Fruit fly (Drosophila melanogaster) whole organism, prepupa: ENCODE data around the gene Grip.

Experiments used
- CG10669 ChIP-seq: fragments of 200-800 bp; sonication (Bioruptor generic); optimal IDR thresholded peaks from 3 replicates; lab custom pipeline; 2018; ENCODE audit warnings: missing biosample characterization, mild to moderate bottlenecking, missing genetic modification characterization, moderate library complexity
- CG11294 ChIP-seq: fragments of 200-800 bp; sonication (Bioruptor generic); IDR thresholded peaks from 2 replicates; pipeline ENCODE4 v1.3.6; 2022; ENCODE audit warnings: missing biosample characterization, missing genetic modification characterization
- CG11762 ChIP-seq: fragments of 200-800 bp; sonication (Bioruptor generic); optimal IDR thresholded peaks from 3 replicates; lab custom pipeline; 2016; ENCODE audit warnings: missing biosample characterization, missing genetic modification characterization; ENCODE audit not compliant: insufficient read depth
- CG11902 ChIP-seq: fragments of 200-800 bp; sonication (Bioruptor generic); optimal IDR thresholded peaks from 3 replicates; lab custom pipeline; 2016; ENCODE audit warnings: missing biosample characterization, missing genetic modification characterization
- CG16779 ChIP-seq: fragments of 200-800 bp; sonication (Bioruptor generic); optimal IDR thresholded peaks from 3 replicates; lab custom pipeline; 2017; ENCODE audit warnings: missing biosample characterization, mild to moderate bottlenecking, missing genetic modification characterization
- CG3032 ChIP-seq: fragments of 200-800 bp; optimal IDR thresholded peaks from 2 replicates; lab custom pipeline; 2019; ENCODE audit warnings: missing biosample characterization, mild to moderate bottlenecking, missing genetic modification characterization, moderate library complexity
- CG32006 ChIP-seq: fragments of 200-800 bp; sonication (Bioruptor generic); optimal IDR thresholded peaks from 3 replicates; lab custom pipeline; 2017; ENCODE audit warnings: missing biosample characterization, mild to moderate bottlenecking, missing genetic modification characterization
- CG34406 ChIP-seq: fragments of 200-800 bp; sonication (Bioruptor generic); optimal IDR thresholded peaks from 3 replicates; lab custom pipeline; 2016; ENCODE audit warnings: missing biosample characterization, missing genetic modification characterization
- CG4318 ChIP-seq: fragments of 200-800 bp; sonication (Bioruptor generic); optimal IDR thresholded peaks from 3 replicates; lab custom pipeline; 2017; ENCODE audit warnings: missing biosample characterization, mild to moderate bottlenecking, missing genetic modification characterization
- CG6163 ChIP-seq: fragments of 200-800 bp; sonication (Bioruptor generic); IDR thresholded peaks from 3 replicates; pipeline ENCODE4 v1.3.6; 2022; ENCODE audit warnings: missing biosample characterization, missing genetic modification characterization
- CG6276 ChIP-seq: fragments of 200-800 bp; sonication (Bioruptor generic); optimal IDR thresholded peaks from 2 replicates; lab custom pipeline; 2017; ENCODE audit warnings: missing biosample characterization, mild to moderate bottlenecking, missing genetic modification characterization
- CG6792 ChIP-seq: fragments of 200-800 bp; sonication (Bioruptor generic); optimal IDR thresholded peaks from 3 replicates; lab custom pipeline; 2016; ENCODE audit warnings: missing biosample characterization, missing genetic modification characterization
- CG6854 ChIP-seq: fragments of 200-800 bp; sonication (Bioruptor generic); optimal IDR thresholded peaks from 2 replicates; lab custom pipeline; 2017; ENCODE audit warnings: missing biosample characterization, mild to moderate bottlenecking, missing genetic modification characterization
- CG7368 ChIP-seq: fragments of 200-800 bp; sonication (Bioruptor generic); optimal IDR thresholded peaks from 3 replicates; lab custom pipeline; 2016; ENCODE audit warnings: missing biosample characterization, missing genetic modification characterization
- CG8119 ChIP-seq: fragments of 200-800 bp; sonication (Bioruptor generic); IDR thresholded peaks from 3 replicates; pipeline ENCODE4 v1.3.6; 2022; ENCODE audit warnings: missing biosample characterization, missing genetic modification characterization
- CG8319 ChIP-seq: fragments of 200-800 bp; sonication (Bioruptor generic); optimal IDR thresholded peaks from 3 replicates; lab custom pipeline; 2016; ENCODE audit warnings: missing biosample characterization, missing genetic modification characterization
- CG8632 ChIP-seq: fragments of 200-800 bp; sonication (Bioruptor generic); optimal IDR thresholded peaks from 3 replicates; lab custom pipeline; 2016; ENCODE audit warnings: missing biosample characterization, missing genetic modification characterization
- CG9139 ChIP-seq: fragments of 200-800 bp; sonication (Bioruptor generic); optimal IDR thresholded peaks from 3 replicates; lab custom pipeline; 2017; ENCODE audit warnings: missing biosample characterization, mild to moderate bottlenecking, missing genetic modification characterization
- Eip75B ChIP-seq: fragments of 200-800 bp; sonication (Bioruptor generic); optimal IDR thresholded peaks from 3 replicates; lab custom pipeline; 2016; ENCODE audit warnings: missing biosample characterization, missing genetic modification characterization
- Eip78C ChIP-seq: fragments of 200-800 bp; sonication (Bioruptor generic); peaks from one replicate; lab custom pipeline; 2016; ENCODE audit warnings: missing biosample characterization, missing genetic modification characterization
- Ets21C ChIP-seq: fragments of 200-800 bp; sonication (Bioruptor generic); optimal IDR thresholded peaks from 3 replicates; lab custom pipeline; 2016; ENCODE audit warnings: missing biosample characterization, missing genetic modification characterization
- Gug ChIP-seq: fragments of 200-800 bp; sonication (Bioruptor generic); IDR thresholded peaks from 2 replicates; pipeline ENCODE4 v1.3.6; 2022; ENCODE audit warnings: missing biosample characterization, missing genetic modification characterization
- Hr39 ChIP-seq: fragments of 200-800 bp; sonication (Bioruptor generic); optimal IDR thresholded peaks from 2 replicates; lab custom pipeline; 2016; ENCODE audit warnings: missing biosample characterization, missing genetic modification characterization
- Hr4 ChIP-seq: fragments of 200-800 bp; sonication (Bioruptor generic); optimal IDR thresholded peaks from 3 replicates; lab custom pipeline; 2016; ENCODE audit warnings: missing biosample characterization, missing genetic modification characterization
- OdsH ChIP-seq: fragments of 200-800 bp; sonication (Bioruptor generic); optimal IDR thresholded peaks from 3 replicates; lab custom pipeline; 2016; ENCODE audit warnings: missing biosample characterization, missing genetic modification characterization
- Smox ChIP-seq: fragments of 200-800 bp; sonication (Bioruptor generic); optimal IDR thresholded peaks from 3 replicates; lab custom pipeline; 2016; ENCODE audit warnings: missing biosample characterization, missing genetic modification characterization
- Sox102F ChIP-seq: fragments of 200-800 bp; sonication (Bioruptor generic); optimal IDR thresholded peaks from 2 replicates; lab custom pipeline; 2016; ENCODE audit warnings: missing biosample characterization, mild to moderate bottlenecking, missing genetic modification characterization
- Sox14 ChIP-seq: fragments of 200-800 bp; sonication (Bioruptor generic); optimal IDR thresholded peaks from 3 replicates; lab custom pipeline; 2016; ENCODE audit warnings: missing biosample characterization, missing genetic modification characterization
- achi ChIP-seq: fragments of 200-800 bp; sonication (Bioruptor generic); optimal IDR thresholded peaks from 3 replicates; lab custom pipeline; 2016; ENCODE audit warnings: missing biosample characterization, missing genetic modification characterization
- acj6 ChIP-seq: fragments of 200-800 bp; sonication (Bioruptor generic); optimal IDR thresholded peaks from 3 replicates; lab custom pipeline; 2016; ENCODE audit warnings: missing biosample characterization, missing genetic modification characterization
- dac ChIP-seq: fragments of 200-800 bp; sonication (Bioruptor generic); optimal IDR thresholded peaks from 2 replicates; lab custom pipeline; 2017; ENCODE audit warnings: missing biosample characterization, mild to moderate bottlenecking, missing genetic modification characterization
- dsx ChIP-seq: fragments of 200-800 bp; optimal IDR thresholded peaks from 3 replicates; lab custom pipeline; 2019; ENCODE audit warnings: missing biosample characterization, mild to moderate bottlenecking, missing genetic modification characterization, moderate library complexity; ENCODE audit not compliant: poor library complexity, severe bottlenecking
- eg ChIP-seq: fragments of 200-800 bp; sonication (Bioruptor generic); IDR thresholded peaks from 3 replicates; pipeline ENCODE4 v1.3.6; 2022; ENCODE audit warnings: missing biosample characterization, missing genetic modification characterization
- esn ChIP-seq: fragments of 200-800 bp; sonication (Bioruptor generic); optimal IDR thresholded peaks from 2 replicates; lab custom pipeline; 2016; ENCODE audit warnings: missing biosample characterization, mild to moderate bottlenecking, missing genetic modification characterization, moderate library complexity
- fd59A ChIP-seq: fragments of 200-800 bp; sonication (Bioruptor generic); optimal IDR thresholded peaks from 2 replicates; lab custom pipeline; 2017; ENCODE audit warnings: missing biosample characterization, mild to moderate bottlenecking, missing genetic modification characterization, missing genetic modification reagents
- fd85E ChIP-seq: fragments of 200-800 bp; sonication (Bioruptor generic); optimal IDR thresholded peaks from 3 replicates; lab custom pipeline; 2016; ENCODE audit warnings: missing biosample characterization, missing genetic modification characterization
- fkh ChIP-seq: fragments of 200-800 bp; sonication (Bioruptor generic); optimal IDR thresholded peaks from 3 replicates; lab custom pipeline; 2017; ENCODE audit warnings: missing biosample characterization, mild to moderate bottlenecking, missing genetic modification characterization, moderate library complexity
- net ChIP-seq: fragments of 200-800 bp; sonication (Bioruptor generic); optimal IDR thresholded peaks from 3 replicates; lab custom pipeline; 2016; ENCODE audit warnings: missing biosample characterization, missing genetic modification characterization
- pdm3 ChIP-seq: fragments of 200-800 bp; sonication (Bioruptor generic); optimal IDR thresholded peaks from 3 replicates; lab custom pipeline; 2016; ENCODE audit warnings: missing biosample characterization, missing genetic modification characterization
- salr ChIP-seq, 2 experiments: fragments of 200-800 bp; sonication (Bioruptor generic); optimal IDR thresholded peaks; 3 replicates each; lab custom pipeline; 2016 to 2018; ENCODE audit warnings: missing biosample characterization in 2 of 2, missing genetic modification characterization in 2 of 2, mild to moderate bottlenecking in 1 of 2
- spab ChIP-seq: fragments of 200-800 bp; sonication (Bioruptor generic); optimal IDR thresholded peaks from 2 replicates; lab custom pipeline; 2017; ENCODE audit warnings: missing biosample characterization, mild to moderate bottlenecking, missing genetic modification characterization, missing genetic modification reagents
- ss ChIP-seq, 2 experiments: fragments of 200-800 bp; sonication (Bioruptor generic); optimal IDR thresholded peaks; 2 replicates in 1 of 2; 3 replicates in 1 of 2; lab custom pipeline; 2017 to 2018; ENCODE audit warnings: mild to moderate bottlenecking in 2 of 2, missing biosample characterization in 2 of 2, missing genetic modification characterization in 2 of 2, moderate library complexity in 1 of 2
- svp ChIP-seq: fragments of 200-800 bp; sonication (Bioruptor generic); peaks from one replicate; lab custom pipeline; 2016; ENCODE audit warnings: missing biosample characterization, missing genetic modification characterization
- topi ChIP-seq: fragments of 200-800 bp; sonication (Bioruptor generic); optimal IDR thresholded peaks from 3 replicates; lab custom pipeline; 2016; ENCODE audit warnings: missing biosample characterization, missing genetic modification characterization
- vri ChIP-seq: fragments of 200-800 bp; sonication (Bioruptor generic); optimal IDR thresholded peaks from 3 replicates; lab custom pipeline; 2016; ENCODE audit warnings: missing biosample characterization, mild to moderate bottlenecking, missing genetic modification characterization

Gene Grip

DNA sequence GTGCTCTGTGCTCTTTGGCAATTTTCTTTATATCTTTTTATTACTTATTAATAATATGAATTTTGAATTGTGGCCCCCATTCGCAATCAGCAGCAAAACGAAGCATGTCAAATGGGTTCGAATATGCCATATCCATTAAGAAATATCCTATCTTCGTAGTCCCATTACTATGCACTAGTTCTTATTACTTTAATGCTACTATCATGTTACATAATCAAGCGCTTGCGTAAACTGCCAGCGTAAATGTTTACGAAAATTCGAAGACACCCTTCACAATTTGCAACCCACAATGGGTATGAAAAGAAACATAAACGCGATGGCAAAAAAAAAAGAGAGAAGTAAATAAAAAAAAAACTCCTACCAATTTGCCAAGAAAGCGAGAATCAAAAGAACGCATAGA is 39.4 kb upstream of the Grip start (continued):
- TF ChIP-seq CG32006 (GFP tag; lab: Kevin White, UChicago) (peak; percentile 81), ss (GFP tag; optimal IDR thresholded peaks at IDR 0.05; lab: Kevin White, UChicago) (no peak), dac (GFP tag; lab: Kevin White, UChicago) (peak; percentile 64), CG10669 (GFP tag; lab: Kevin White, UChicago) (peak; percentile 67), Hr39 (peak; percentile 72), eg (GFP tag; lab: Robert Waterston, UW) (peak; percentile 65), CG6792 (GFP tag; lab: Kevin White, UChicago) (peak; percentile 74), dsx (GFP tag; lab: Kevin White, UChicago) (peak; percentile 57), CG8632 (GFP tag; lab: Kevin White, UChicago) (peak; percentile 50), Ets21C (GFP tag; lab: Kevin White, UChicago) (peak; percentile 34), CG6276 (GFP tag; lab: Kevin White, UChicago) (peak; percentile 54), CG11902 (GFP tag; lab: Kevin White, UChicago) (peak; percentile 38), Smox (GFP tag; lab: Kevin White, UChicago) (peak; percentile 52), CG34406 (GFP tag; lab: Kevin White, UChicago) (peak; percentile 54), net (peak; percentile 63), fkh (GFP tag; lab: Kevin White, UChicago) (no peak), acj6 (GFP tag; lab: Kevin White, UChicago) (peak; percentile 78), Sox14 (GFP tag; lab: Kevin White, UChicago) (peak; percentile 68), Eip78C (GFP tag; lab: Kevin White, UChicago) (peak; percentile 85), topi (GFP tag; lab: Kevin White, UChicago) (peak; percentile 65), svp (GFP tag; lab: Kevin White, UChicago) (peak; percentile 63)
- TF ChIP-seq, all 60 proteins: peak for 50

DNA sequence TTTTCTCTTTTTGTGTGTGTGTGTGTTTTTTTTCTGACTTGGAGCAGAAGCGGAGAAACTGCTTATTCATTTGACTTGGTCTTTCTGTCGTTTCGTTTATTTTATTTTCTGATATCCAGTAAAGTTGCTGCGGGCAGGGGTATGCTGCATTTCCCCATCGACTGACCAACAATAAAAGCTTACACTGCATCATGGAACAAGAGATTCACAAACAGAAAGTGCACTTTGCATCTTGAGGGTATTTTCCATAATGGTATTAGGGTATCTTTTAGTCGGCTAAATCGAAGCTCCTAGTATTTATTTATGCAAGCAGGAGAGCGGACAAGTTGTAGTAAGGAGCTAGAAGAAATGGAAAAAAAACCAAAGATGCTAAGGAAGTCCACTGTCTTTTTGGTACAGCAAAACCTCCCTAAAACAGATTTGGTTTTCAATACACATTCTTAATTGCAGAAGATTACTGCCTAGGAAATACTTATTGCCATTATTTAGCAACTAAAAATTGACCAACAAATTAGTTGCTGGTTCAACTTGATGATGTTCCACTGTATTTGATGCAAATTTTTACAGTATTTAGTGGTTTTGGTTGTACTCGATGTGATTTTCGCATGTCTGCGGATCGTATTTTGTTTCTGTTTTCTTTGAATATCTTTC is 33.6 kb upstream of the Grip start:
- peak; percentile 31 for TF ChIP-seq CG16779
- peak; percentile 78 for TF ChIP-seq Hr4 (GFP tag; lab: Kevin White, UChicago)
- peak; percentile 48 for TF ChIP-seq CG8319 (GFP tag; lab: Kevin White, UChicago)
- TF ChIP-seq ss (GFP tag; optimal IDR thresholded peaks at IDR 0.05; lab: Kevin White, UChicago): peak; percentile 66 to 72
- peak; percentile 71 for TF ChIP-seq CG8632 (GFP tag; lab: Kevin White, UChicago)
- TF ChIP-seq CG11294 (GFP tag; lab: Robert Waterston, UW): peak; percentile 53; the same call in 1 of the 2 replicates
- peak; percentile 28 for TF ChIP-seq vri (GFP tag; lab: Kevin White, UChicago)
- peak; percentile 75 for TF ChIP-seq CG3032 (tag; lab: Kevin White, UChicago)
- peak; percentile 84 for TF ChIP-seq Eip75B (GFP tag; lab: Kevin White, UChicago)
- TF ChIP-seq Ets21C (GFP tag; lab: Kevin White, UChicago): peak; percentile 40
- peak; percentile 87 for TF ChIP-seq pdm3
- peak; percentile 79 for TF ChIP-seq Hr39
- peak; percentile 56 to 80 for TF ChIP-seq salr (GFP tag; optimal IDR thresholded peaks at IDR 0.05; lab: Kevin White, UChicago)
- peak; percentile 64 for TF ChIP-seq dac (GFP tag; lab: Kevin White, UChicago)
- peak; percentile 60 for TF ChIP-seq Sox102F (GFP tag; lab: Kevin White, UChicago)
- peak; percentile 71 for TF ChIP-seq CG6792 (GFP tag; lab: Kevin White, UChicago)
- TF ChIP-seq Gug: peak; percentile 71
- TF ChIP-seq OdsH (GFP tag; lab: Kevin White, UChicago): peak; percentile 78
- peak; percentile 65 for TF ChIP-seq fd59A (GFP tag; lab: Kevin White, UChicago)
- TF ChIP-seq achi: peak; percentile 78
- TF ChIP-seq acj6 (GFP tag; lab: Kevin White, UChicago): peak; percentile 74
- peak; percentile 88 for TF ChIP-seq CG8119 (GFP tag; lab: Robert Waterston, UW)
- peak; percentile 68 for TF ChIP-seq CG7368 (GFP tag; lab: Kevin White, UChicago)
- peak; percentile 50 for TF ChIP-seq spab (GFP tag; lab: Kevin White, UChicago)
- peak; percentile 90 for TF ChIP-seq CG6163
- TF ChIP-seq CG6276 (GFP tag; lab: Kevin White, UChicago): peak; percentile 64
- peak; percentile 79 for TF ChIP-seq dsx (GFP tag; lab: Kevin White, UChicago)
- peak; percentile 66 for TF ChIP-seq Smox (GFP tag; lab: Kevin White, UChicago)
- TF ChIP-seq esn (GFP tag; lab: Kevin White, UChicago): peak; percentile 68
- TF ChIP-seq eg (GFP tag; lab: Robert Waterston, UW): peak; percentile 85
- TF ChIP-seq CG11762: peak; percentile 82
- TF ChIP-seq fd85E (GFP tag; lab: Kevin White, UChicago): peak; percentile 16
- peak; percentile 22 for TF ChIP-seq CG9139 (GFP tag; lab: Kevin White, UChicago)
- peak; percentile 86 for TF ChIP-seq svp (GFP tag; lab: Kevin White, UChicago)
- peak; percentile 75 for TF ChIP-seq CG10669 (GFP tag; lab: Kevin White, UChicago)
- peak; percentile 90 for TF ChIP-seq Sox14 (GFP tag; lab: Kevin White, UChicago)
- TF ChIP-seq CG32006 (GFP tag; lab: Kevin White, UChicago): peak; percentile 83
- TF ChIP-seq CG6854 (GFP tag; lab: Kevin White, UChicago): no peak
- peak; percentile 54 for TF ChIP-seq CG4318 (GFP tag; lab: Kevin White, UChicago)
